Worm (Caenorhabditis elegans) whole organism, L4 larva: ENCODE results near the gene H35N09.1.

Experiments
- D1046.2 ChIP-seq: fragments of 200-800 bp; sonication (Bioruptor generic); IDR thresholded peaks from 2 replicates; pipeline ENCODE4 v1.3.6; 2022; ENCODE audit warnings: missing genetic modification characterization, missing compliant biosample characterization
- F26F4.8 ChIP-seq: fragments of 200-800 bp; sonication (Bioruptor generic); conservative IDR thresholded peaks from 2 replicates; pipeline ENCODE4 v1.3.6; 2022; ENCODE audit warnings: missing genetic modification characterization, missing compliant biosample characterization
- T20F7.1 ChIP-seq: fragments of 200-800 bp; sonication (Bioruptor generic); optimal IDR thresholded peaks from 2 replicates; lab custom pipeline; 2018; ENCODE audit warnings: mild to moderate bottlenecking, missing genetic modification characterization, missing compliant biosample characterization
- T26A8.4 ChIP-seq: fragments of 200-800 bp; sonication (Bioruptor generic); IDR thresholded peaks from 2 replicates; pipeline ENCODE4 v1.3.6; 2022; ENCODE audit warnings: missing genetic modification characterization, missing compliant biosample characterization
- ZK337.2 ChIP-seq: fragments of 200-800 bp; sonication (Bioruptor generic); IDR thresholded peaks from 2 replicates; pipeline ENCODE4 v1.3.6; 2022; ENCODE audit warnings: missing genetic modification reagents, missing genetic modification characterization, missing compliant biosample characterization
- ZK546.5 ChIP-seq, 2 experiments: sonication (generic microtip); optimal IDR thresholded peaks; 2 replicates each; lab custom pipeline; 2017; ENCODE audit warnings: missing biosample characterization in 2 of 2, missing genetic modification characterization in 2 of 2
- aha-1 ChIP-seq: fragments of 150-350 bp; peaks from one replicate; lab custom pipeline; 2014; ENCODE audit warnings: missing biosample characterization, missing genetic modification characterization
- ceh-28 ChIP-seq: fragments of 150-350 bp; optimal IDR thresholded peaks from 2 replicates; lab custom pipeline; 2014; ENCODE audit warnings: missing biosample characterization, missing genetic modification reagents, missing genetic modification characterization
- ceh-32 ChIP-seq: sonication (generic microtip); optimal IDR thresholded peaks from 2 replicates; lab custom pipeline; 2016; ENCODE audit warnings: mild to moderate bottlenecking, missing genetic modification characterization, missing compliant biosample characterization; ENCODE audit not compliant: poor library complexity
- ces-1 ChIP-seq: fragments of 150-350 bp; sonication (generic microtip); optimal IDR thresholded peaks from 4 replicates; lab custom pipeline; 2014; ENCODE audit warnings: missing biosample characterization, missing genetic modification reagents, missing genetic modification characterization
- cey-2 ChIP-seq: sonication (generic microtip); optimal IDR thresholded peaks from 3 replicates; lab custom pipeline; 2017; ENCODE audit warnings: missing genetic modification characterization, mild to moderate bottlenecking, missing compliant biosample characterization, antibody characterized with exemption, borderline replicate concordance; ENCODE audit not compliant: insufficient read depth
- daf-16 ChIP-seq, 3 experiments: sonication (generic microtip); optimal IDR thresholded peaks; 2 replicates each; lab custom pipeline; 2016 to 2017; ENCODE audit warnings: missing genetic modification characterization in 3 of 3, missing genetic modification reagents in 3 of 3, mild to moderate bottlenecking in 2 of 3, missing compliant biosample characterization in 2 of 3, missing biosample characterization in 1 of 3, moderate library complexity in 1 of 3
- daf-19 ChIP-seq: fragments of 200-800 bp; sonication (Bioruptor generic); conservative IDR thresholded peaks from 2 replicates; pipeline ENCODE4 v1.3.6; 2022; ENCODE audit warnings: missing genetic modification characterization, missing compliant biosample characterization
- dmd-6 ChIP-seq: fragments of 200-800 bp; sonication (Bioruptor generic); IDR thresholded peaks from 2 replicates; pipeline ENCODE4 v1.3.6; 2022; ENCODE audit warnings: missing genetic modification reagents, missing genetic modification characterization, missing compliant biosample characterization
- gei-8 ChIP-seq: fragments of 200-800 bp; sonication (Bioruptor generic); optimal IDR thresholded peaks from 2 replicates; lab custom pipeline; 2018; ENCODE audit warnings: mild to moderate bottlenecking, missing genetic modification characterization, missing compliant biosample characterization
- hif-1 ChIP-seq, 2 experiments: sonication (generic microtip); optimal IDR thresholded peaks; 2 replicates each; lab custom pipeline; 2016 to 2017; ENCODE audit warnings: missing compliant biosample characterization in 2 of 2, missing genetic modification characterization in 2 of 2, missing genetic modification reagents in 2 of 2, missing genotype in 2 of 2, mild to moderate bottlenecking in 1 of 2
- hlh-11 ChIP-seq: fragments of 200-800 bp; sonication (Bioruptor generic); optimal IDR thresholded peaks from 2 replicates; lab custom pipeline; 2018; ENCODE audit warnings: mild to moderate bottlenecking, missing genetic modification characterization, missing compliant biosample characterization
- hlh-30 ChIP-seq: sonication (generic microtip); optimal IDR thresholded peaks from 2 replicates; lab custom pipeline; 2017; ENCODE audit warnings: antibody characterized with exemption, mild to moderate bottlenecking, missing genetic modification characterization, missing compliant biosample characterization; ENCODE audit not compliant: insufficient read depth
- lim-7 ChIP-seq: fragments of 200-800 bp; sonication (Bioruptor generic); IDR thresholded peaks from 2 replicates; pipeline ENCODE4 v1.3.6; 2022; ENCODE audit warnings: missing genetic modification characterization, missing compliant biosample characterization
- lin-13 ChIP-seq: fragments of 150-350 bp; optimal IDR thresholded peaks from 2 replicates; lab custom pipeline; 2014; ENCODE audit warnings: missing biosample characterization, missing genetic modification reagents, missing genetic modification characterization
- lin-38 ChIP-seq: fragments of 200-800 bp; sonication (Bioruptor generic); IDR thresholded peaks from 2 replicates; pipeline ENCODE4 v1.3.6; 2022; ENCODE audit warnings: missing genetic modification reagents, missing genetic modification characterization, missing compliant biosample characterization
- lin-39 ChIP-seq: fragments of 150-350 bp; optimal IDR thresholded peaks from 2 replicates; lab custom pipeline; 2014; ENCODE audit warnings: missing biosample characterization, missing genetic modification reagents, missing genetic modification characterization
- madf-9 ChIP-seq: fragments of 200-800 bp; sonication (Bioruptor generic); conservative IDR thresholded peaks from 2 replicates; pipeline ENCODE4 v1.3.6; 2022; ENCODE audit warnings: missing genetic modification reagents, missing genetic modification characterization, missing compliant biosample characterization
- mdl-1 ChIP-seq, 2 experiments: fragments of 150-350 bp in 1 of 2; sonication (generic microtip) in 1 of 2; optimal IDR thresholded peaks; 2 replicates each; lab custom pipeline; 2014 to 2017; ENCODE audit warnings: missing biosample characterization in 2 of 2, missing genetic modification characterization in 2 of 2
- nhr-10 ChIP-seq: fragments of 150-350 bp; optimal IDR thresholded peaks from 2 replicates; lab custom pipeline; 2014; ENCODE audit warnings: missing biosample characterization, missing genetic modification characterization
- nhr-102 ChIP-seq: sonication (generic microtip); optimal IDR thresholded peaks from 2 replicates; lab custom pipeline; 2016; ENCODE audit warnings: mild to moderate bottlenecking, missing genetic modification characterization, moderate library complexity, missing compliant biosample characterization
- nhr-111 ChIP-seq: fragments of 200-800 bp; sonication (Bioruptor generic); optimal IDR thresholded peaks from 2 replicates; lab custom pipeline; 2018; ENCODE audit warnings: mild to moderate bottlenecking, missing genetic modification characterization, missing compliant biosample characterization
- nhr-237 ChIP-seq: sonication (generic microtip); optimal IDR thresholded peaks from 2 replicates; lab custom pipeline; 2017; ENCODE audit warnings: missing biosample characterization, missing genetic modification characterization
- nhr-28 ChIP-seq: fragments of 150-350 bp; optimal IDR thresholded peaks from 2 replicates; lab custom pipeline; 2014; ENCODE audit warnings: missing biosample characterization, missing genetic modification characterization
- nhr-48 ChIP-seq: sonication (generic microtip); optimal IDR thresholded peaks from 2 replicates; lab custom pipeline; 2016; ENCODE audit warnings: mild to moderate bottlenecking, missing genetic modification characterization, missing compliant biosample characterization
- nhr-6 ChIP-seq: fragments of 150-350 bp; optimal IDR thresholded peaks from 2 replicates; lab custom pipeline; 2014; ENCODE audit warnings: missing biosample characterization, missing genetic modification characterization
- pqm-1 ChIP-seq: sonication (generic microtip); optimal IDR thresholded peaks from 2 replicates; lab custom pipeline; 2017; ENCODE audit warnings: missing biosample characterization, missing genetic modification characterization
- set-16 ChIP-seq: fragments of 200-800 bp; sonication (Bioruptor generic); IDR thresholded peaks from 2 replicates; pipeline ENCODE4 v1.3.6; 2022; ENCODE audit warnings: missing genetic modification reagents, missing genetic modification characterization, missing compliant biosample characterization
- skn-1 ChIP-seq: fragments of 150-350 bp; optimal IDR thresholded peaks from 2 replicates; lab custom pipeline; 2014; ENCODE audit warnings: missing biosample characterization, missing genetic modification characterization
- snpc-1.2 ChIP-seq: fragments of 200-800 bp; sonication (Bioruptor generic); IDR thresholded peaks from 2 replicates; pipeline ENCODE4 v1.3.6; 2022; ENCODE audit warnings: missing genetic modification reagents, missing genetic modification characterization, missing compliant biosample characterization
- spr-3 ChIP-seq: fragments of 200-800 bp; sonication (Bioruptor generic); optimal IDR thresholded peaks from 2 replicates; lab custom pipeline; 2018; ENCODE audit warnings: mild to moderate bottlenecking, missing genetic modification characterization, missing compliant biosample characterization
- tra-1 ChIP-seq: fragments of 200-800 bp; sonication (Bioruptor generic); IDR thresholded peaks from 2 replicates; pipeline ENCODE4 v1.3.6; 2022; ENCODE audit warnings: missing genetic modification reagents, missing genetic modification characterization, missing compliant biosample characterization
- unc-39 ChIP-seq: sonication (generic microtip); optimal IDR thresholded peaks from 2 replicates; lab custom pipeline; 2017; ENCODE audit warnings: missing biosample characterization, missing genetic modification characterization
- unc-62 ChIP-seq, 3 experiments: fragments of 150-350 bp in 1 of 3; sonication (generic microtip); optimal IDR thresholded peaks in 2 of 3; peaks in 1 of 3; 1 replicate in 1 of 3; 2 replicates in 2 of 3; lab custom pipeline; 2014 to 2017; ENCODE audit warnings: missing biosample characterization in 3 of 3, missing genetic modification characterization in 3 of 3, missing genetic modification reagents in 3 of 3, missing genotype in 1 of 3
- zfp-3 ChIP-seq: fragments of 200-800 bp; sonication (Bioruptor generic); conservative IDR thresholded peaks from 2 replicates; pipeline ENCODE4 v1.3.6; 2022; ENCODE audit warnings: missing genetic modification reagents, missing genetic modification characterization, missing compliant biosample characterization
- zip-11 ChIP-seq: fragments of 200-800 bp; sonication (Bioruptor generic); IDR thresholded peaks from 2 replicates; pipeline ENCODE4 v1.3.6; 2022; ENCODE audit warnings: missing genetic modification characterization, missing compliant biosample characterization
- zip-2 ChIP-seq: fragments of 150-350 bp; optimal IDR thresholded peaks from 2 replicates; lab custom pipeline; 2014; ENCODE audit warnings: missing biosample characterization, missing genetic modification characterization
- ztf-7 ChIP-seq: fragments of 150-350 bp; optimal IDR thresholded peaks from 2 replicates; lab custom pipeline; 2014; ENCODE audit warnings: missing biosample characterization, missing genetic modification characterization

The H35N09.1 gene

ce11 chrX:8556614-8557196, 48.4 kb upstream of the H35N09.1 start, which contains the start of gene utx-1 (continued):
- no peak for TF ChIP-seq cey-2 (tag; lab: Kevin White, UChicago)
- no peak for TF ChIP-seq daf-19 (GFP tag; lab: Robert Waterston, UW)
- TF ChIP-seq spr-3 (GFP tag; lab: Kevin White, UChicago) = no peak
- peak in 1 of 2 experiments; percentile 21 for TF ChIP-seq hif-1 (tag; optimal IDR thresholded peaks at IDR 0.05; lab: Kevin White, UChicago)
- no peak for TF ChIP-seq snpc-1.2 (GFP tag; lab: Robert Waterston, UW)
- TF ChIP-seq lin-39 (tag; lab: Kevin White, UChicago) = no peak
- TF ChIP-seq skn-1 (tag; lab: Kevin White, UChicago) = no peak
- TF ChIP-seq gei-8 = no peak
- no peak for TF ChIP-seq nhr-111 (GFP tag; lab: Kevin White, UChicago)
- TF ChIP-seq tra-1 (GFP tag; lab: Robert Waterston, UW) = no peak
- no peak for TF ChIP-seq madf-9
- TF ChIP-seq D1046.2 = no peak
- TF ChIP-seq unc-39 (tag; lab: Kevin White, UChicago) = no peak
- peak; percentile 7 for TF ChIP-seq hlh-11 (tag; lab: Kevin White, UChicago)
- no peak for TF ChIP-seq lin-38 (GFP tag; lab: Robert Waterston, UW)
- peak in 1 of 2 experiments; percentile 31 for TF ChIP-seq mdl-1 (tag; optimal IDR thresholded peaks at IDR 0.05; lab: Kevin White, UChicago)

ce11 chrX:8562586-8562985, 42.6 kb upstream of the H35N09.1 start:
- TF ChIP-seq unc-62 (GFP tag; optimal IDR thresholded peaks at IDR 0.05 in 1 of 2; lab: Kevin White, UChicago) (peak in 1 of 2 experiments; percentile 90), unc-62 (tag; optimal IDR thresholded peaks at IDR 0.05; lab: Kevin White, UChicago) (no peak), ztf-7 (tag; lab: Kevin White, UChicago) (no peak)
- TF ChIP-seq, all 104 proteins: peak for 1

DNA sequence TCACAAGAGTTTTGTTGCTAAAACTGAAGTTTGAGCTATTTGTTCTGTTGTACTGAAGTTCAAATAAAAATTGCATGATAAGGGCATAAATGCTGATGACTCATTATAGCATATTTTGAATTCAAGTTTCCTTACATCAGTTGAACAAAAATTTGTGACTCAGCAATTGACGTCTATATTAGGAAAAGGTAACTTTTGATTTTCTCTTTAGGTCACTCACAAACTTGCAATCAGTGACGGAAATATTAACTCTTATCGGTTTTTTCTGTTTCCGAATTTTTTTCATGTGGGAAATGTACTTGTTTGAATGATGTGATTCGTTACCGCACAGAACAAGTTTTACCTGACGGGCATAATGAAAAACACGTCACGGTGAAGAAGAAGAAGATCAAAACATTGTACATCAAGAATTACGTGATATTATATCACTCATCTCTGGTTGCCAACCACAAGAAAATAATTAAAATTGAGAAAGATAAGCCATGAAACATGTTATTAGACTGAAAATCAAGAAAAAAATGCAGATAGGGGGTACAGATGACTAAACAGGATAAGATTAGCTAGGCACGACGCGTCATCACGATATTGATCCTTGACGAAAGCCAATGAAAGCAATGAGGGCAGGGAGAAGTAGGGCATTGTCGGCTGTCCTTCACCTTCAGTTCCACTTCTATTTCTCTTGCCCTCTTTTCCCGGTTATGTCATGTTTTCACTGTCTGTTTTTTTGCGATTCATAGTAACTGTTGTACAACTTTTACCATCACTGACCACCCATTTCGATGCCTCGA, 41.3 kb upstream of the H35N09.1 start:
- TF ChIP-seq nhr-28 (tag; lab: Kevin White, UChicago) (peak; percentile 44), set-16 (GFP tag; lab: Robert Waterston, UW) (no peak), hlh-30 (peak; percentile 30), nhr-48 (tag; lab: Kevin White, UChicago) (peak; percentile 11), dmd-6 (GFP tag; lab: Robert Waterston, UW) (peak; percentile 49), unc-62 (GFP tag; optimal IDR thresholded peaks at IDR 0.05 in 1 of 2; lab: Kevin White, UChicago) (peak in 1 of 2 experiments; percentile 94), unc-62 (tag; optimal IDR thresholded peaks at IDR 0.05; lab: Kevin White, UChicago) (no peak), daf-16 (GFP tag; optimal IDR thresholded peaks at IDR 0.05; lab: Kevin White, UChicago) (no peak), daf-16 (tag; optimal IDR thresholded peaks at IDR 0.05; lab: Kevin White, UChicago) (peak; percentile 38), aha-1 (tag; lab: Kevin White, UChicago) (peak; percentile 38), pqm-1 (peak; percentile 87), hlh-11 (tag; lab: Kevin White, UChicago) (peak; percentile 33), nhr-10 (tag; lab: Kevin White, UChicago) (no peak)

- TF ChIP-seq lin-13 (GFP tag; lab: Kevin White, UChicago) (no peak), T26A8.4 (GFP tag; lab: Robert Waterston, UW) (no peak), nhr-237 (tag; lab: Kevin White, UChicago) (no peak), nhr-102 (tag; lab: Kevin White, UChicago) (no peak), nhr-6 (tag; lab: Kevin White, UChicago) (peak; percentile 13), F26F4.8 (GFP tag; lab: Robert Waterston, UW) (no peak), lim-7 (GFP tag; lab: Robert Waterston, UW) (no peak), ceh-32 (no peak), ZK337.2 (GFP tag; lab: Robert Waterston, UW) (no peak), zip-11 (GFP tag; lab: Robert Waterston, UW) (no peak), zfp-3 (no peak), T20F7.1 (GFP tag; lab: Kevin White, UChicago) (no peak), hif-1 (tag; optimal IDR thresholded peaks at IDR 0.05; lab: Kevin White, UChicago) (no peak), zip-2 (tag; lab: Kevin White, UChicago) (no peak), ZK546.5 (tag; optimal IDR thresholded peaks at IDR 0.05; lab: Kevin White, UChicago) (no peak), mdl-1 (tag; optimal IDR thresholded peaks at IDR 0.05; lab: Kevin White, UChicago) (no peak), ceh-28 (no peak), ces-1 (GFP tag; lab: Kevin White, UChicago) (no peak)
Measured at ce11 chrX:8564451-8564795, 40.7 kb upstream of the H35N09.1 start.
